Fruit fly (Drosophila melanogaster) whole organism: ENCODE measurements around the gene yin.

Source experiments
- CG8478 ChIP-seq: fragments of >200 bp; optimal IDR thresholded peaks from 2 replicates; lab custom pipeline; 2018; ENCODE audit warnings: inconsistent platforms
- Dll ChIP-seq: fragments of >200 bp; optimal IDR thresholded peaks from 2 replicates; lab custom pipeline; 2017
- EcR ChIP-seq, 2 experiments: fragments of >200 bp; optimal IDR thresholded peaks; 2 replicates each; lab custom pipeline; 2017; ENCODE audit warnings: missing biosample characterization in 2 of 2, missing genetic modification characterization in 2 of 2, missing genetic modification reagents in 2 of 2
- pan ChIP-seq: fragments of >200 bp; optimal IDR thresholded peaks from 2 replicates; lab custom pipeline; 2017
- psq ChIP-seq: fragments of >200 bp; optimal IDR thresholded peaks from 2 replicates; lab custom pipeline; 2017
- usp ChIP-seq: fragments of >200 bp; optimal IDR thresholded peaks from 2 replicates; lab custom pipeline; 2017; ENCODE audit warnings: missing biosample characterization, missing genetic modification characterization, mixed read lengths

Gene yin

DNA sequence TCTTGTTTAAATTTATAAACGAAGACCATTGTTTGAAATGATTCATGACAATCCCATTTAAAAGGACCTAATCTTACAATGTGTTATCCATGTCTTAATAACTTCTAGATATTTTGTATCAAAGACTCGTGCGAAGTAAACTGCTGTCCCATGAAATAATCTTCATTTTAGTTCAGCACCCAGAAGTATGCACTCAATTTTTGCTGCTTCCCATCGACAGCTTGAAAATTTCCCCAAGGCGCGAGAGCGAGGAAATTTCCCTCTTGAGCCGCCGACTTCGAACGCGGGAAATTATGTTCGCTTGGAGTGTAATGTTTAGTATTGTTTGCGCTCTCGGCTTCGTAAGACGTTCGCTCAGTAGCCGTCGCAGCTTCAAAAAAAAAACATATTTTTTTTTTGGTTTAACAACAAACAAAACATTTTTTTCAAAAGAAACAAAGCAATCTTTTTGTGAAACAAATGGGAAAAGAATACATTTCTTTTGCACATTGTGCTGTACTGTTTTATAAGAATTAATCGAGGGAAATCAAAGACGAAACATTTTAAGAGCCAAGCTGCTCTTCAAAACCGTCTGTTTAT, 35.9 kb downstream of the yin start:
- no peak for TF ChIP-seq pan (lab: Kevin White, UChicago)
- TF ChIP-seq Dll (lab: Kevin White, UChicago) = no peak
- no peak for TF ChIP-seq EcR (GFP tag; optimal IDR thresholded peaks at IDR 0.05; lab: Kevin White, UChicago)
- no peak for TF ChIP-seq usp (GFP tag; lab: Kevin White, UChicago)
- no peak for TF ChIP-seq CG8478 (lab: Kevin White, UChicago)
- TF ChIP-seq psq (lab: Kevin White, UChicago) = no peak

DNA sequence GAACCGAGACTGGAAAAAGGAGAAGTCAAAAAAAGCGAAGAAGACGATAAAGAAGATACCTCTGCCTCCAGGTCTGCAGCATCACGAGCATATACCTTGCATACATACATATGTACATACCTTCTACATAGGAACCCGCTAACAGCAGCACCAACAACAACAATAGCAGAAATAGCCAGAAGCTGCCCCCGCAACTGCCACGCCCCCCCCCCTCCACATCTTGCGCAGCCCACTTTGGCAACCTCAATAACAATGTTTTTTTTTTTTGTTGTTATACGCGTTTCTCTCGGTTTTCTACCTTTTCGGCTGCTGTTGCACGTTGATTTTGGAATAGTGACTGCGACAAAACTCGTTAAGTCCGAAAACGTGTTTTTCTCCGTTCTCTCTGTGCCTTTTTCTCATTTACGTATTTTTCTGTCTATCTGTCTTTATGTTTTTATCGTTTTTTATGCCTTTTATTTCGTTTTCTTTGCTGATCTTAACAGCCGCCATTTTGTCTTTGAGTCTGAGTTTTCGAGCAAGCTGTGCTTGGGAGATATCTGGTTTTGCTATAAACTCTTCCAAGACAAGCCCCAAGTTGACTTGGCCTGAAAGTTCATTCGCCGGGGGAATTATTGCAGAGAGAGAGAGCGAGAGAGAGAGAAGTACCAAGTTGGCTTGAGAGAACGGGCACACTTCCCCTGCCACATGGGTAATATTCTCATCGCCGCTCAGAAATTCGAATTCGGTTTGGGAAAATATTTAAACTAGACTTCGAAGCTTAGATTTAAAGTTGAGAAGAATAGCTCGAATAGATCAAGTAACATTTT, 36.6 kb downstream of the yin start:
- peak in 1 of 2 experiments; percentile 21 for TF ChIP-seq EcR (GFP tag; optimal IDR thresholded peaks at IDR 0.05; lab: Kevin White, UChicago)
- TF ChIP-seq Dll (lab: Kevin White, UChicago) = no peak
- no peak for TF ChIP-seq CG8478 (lab: Kevin White, UChicago)

DNA sequence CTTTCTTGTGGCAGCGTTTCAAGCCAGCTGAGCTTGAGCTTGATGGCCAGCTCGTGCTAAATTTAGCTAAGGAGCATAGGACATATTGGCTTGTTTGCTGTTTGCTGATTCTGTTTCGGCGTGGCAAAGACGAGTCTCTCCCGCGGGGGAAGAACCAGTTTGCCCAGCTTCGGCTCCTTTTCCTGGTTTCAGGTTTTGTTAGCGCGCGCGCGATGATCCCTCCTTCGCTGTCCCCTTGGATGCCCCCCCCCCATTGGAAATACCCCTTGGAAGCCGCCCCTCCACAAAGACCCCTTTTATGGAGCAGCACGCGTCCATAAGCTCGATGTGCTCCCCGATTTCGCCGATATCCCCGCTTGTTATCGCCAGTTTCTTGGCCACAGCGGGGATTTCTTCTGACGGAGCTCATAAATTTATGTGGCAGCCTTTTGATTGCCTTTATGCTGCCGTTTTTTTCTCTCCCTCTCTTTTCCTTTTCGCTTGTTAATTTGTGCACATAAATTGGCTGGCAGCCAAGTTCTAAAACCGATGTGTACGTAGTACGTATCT, 38.6 kb downstream of the yin start:
- TF ChIP-seq Dll (lab: Kevin White, UChicago) = no peak
- no peak for TF ChIP-seq EcR (GFP tag; optimal IDR thresholded peaks at IDR 0.05; lab: Kevin White, UChicago)
- no peak for TF ChIP-seq psq (lab: Kevin White, UChicago)
- TF ChIP-seq usp (GFP tag; lab: Kevin White, UChicago) = no peak
- TF ChIP-seq pan (lab: Kevin White, UChicago) = no peak
- TF ChIP-seq CG8478 (lab: Kevin White, UChicago) = no peak

DNA sequence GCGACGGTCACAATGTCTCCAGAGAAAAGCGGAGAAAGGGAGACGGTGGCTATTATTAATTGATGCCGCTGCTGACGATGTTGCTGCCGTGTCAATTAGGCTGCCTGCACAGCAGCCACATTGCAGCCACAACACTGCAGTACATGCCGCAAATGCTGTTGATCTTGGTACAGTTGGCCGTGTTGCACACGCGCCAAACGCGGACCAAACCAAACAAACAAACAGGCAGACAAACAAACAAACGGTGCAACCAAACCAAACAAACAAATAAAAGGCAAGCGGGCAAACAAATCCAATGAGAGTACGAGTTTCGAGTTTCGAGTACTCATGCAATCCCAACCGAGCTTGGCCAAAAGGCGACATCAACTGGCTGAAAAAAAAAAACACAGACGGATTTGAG, 39.5 kb downstream of the yin start:
- TF ChIP-seq usp (GFP tag; lab: Kevin White, UChicago) = no peak
- TF ChIP-seq CG8478 (lab: Kevin White, UChicago) = no peak
- TF ChIP-seq EcR (GFP tag; optimal IDR thresholded peaks at IDR 0.05; lab: Kevin White, UChicago) = no peak
- no peak for TF ChIP-seq pan (lab: Kevin White, UChicago)
- TF ChIP-seq psq (lab: Kevin White, UChicago) = no peak
- no peak for TF ChIP-seq Dll (lab: Kevin White, UChicago)

DNA sequence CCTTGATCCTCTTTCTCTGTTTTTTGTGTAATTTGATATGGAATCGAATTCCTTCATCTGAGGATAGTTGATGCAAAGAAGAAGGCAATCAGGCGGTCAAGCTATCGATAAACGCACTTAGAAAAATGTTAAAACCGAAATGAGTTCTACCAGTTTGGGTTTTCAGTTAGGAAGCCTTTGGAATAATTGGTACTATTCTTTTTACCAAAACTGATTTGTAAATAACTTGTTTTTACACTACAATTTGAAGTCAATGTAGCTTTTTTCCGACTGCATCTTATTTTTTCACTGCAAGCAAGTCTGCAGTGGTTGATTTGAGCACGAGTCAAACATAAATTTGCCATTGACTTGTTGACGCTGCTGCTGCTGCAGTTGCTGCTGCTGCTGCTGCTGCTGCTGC, 40.0 kb downstream of the yin start:
- TF ChIP-seq psq (lab: Kevin White, UChicago) = no peak
- no peak for TF ChIP-seq CG8478 (lab: Kevin White, UChicago)
- no peak for TF ChIP-seq usp (GFP tag; lab: Kevin White, UChicago)
- no peak for TF ChIP-seq Dll (lab: Kevin White, UChicago)
- no peak for TF ChIP-seq pan (lab: Kevin White, UChicago)
- no peak for TF ChIP-seq EcR (GFP tag; optimal IDR thresholded peaks at IDR 0.05; lab: Kevin White, UChicago)

DNA sequence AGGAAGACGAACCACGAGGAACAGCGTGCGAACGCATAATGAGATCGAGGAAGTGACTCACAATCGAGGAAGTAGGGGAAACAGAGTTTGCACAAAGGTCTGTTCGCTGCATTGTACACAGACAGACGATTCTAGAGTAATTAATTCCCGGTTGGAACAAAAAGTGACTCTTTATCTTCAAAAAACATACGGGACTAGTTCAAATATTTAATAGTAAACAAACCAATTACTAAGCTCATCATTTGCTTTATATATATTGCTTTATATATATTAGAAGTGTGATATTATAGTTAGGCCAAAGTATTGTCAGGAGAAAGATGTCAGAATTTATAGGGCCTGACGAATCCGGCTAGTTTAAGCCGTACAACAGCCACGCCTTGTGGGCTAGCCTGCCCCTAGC, 43.8 kb downstream of the yin start, which contains the start of gene CG2901:
Gene CG2901, plus strand, starts transcription at position 301 of the 400 bp plus-strand sequence.
- TF ChIP-seq pan (lab: Kevin White, UChicago) = no peak
- TF ChIP-seq usp (GFP tag; lab: Kevin White, UChicago) = no peak
- no peak for TF ChIP-seq psq (lab: Kevin White, UChicago)
- TF ChIP-seq Dll (lab: Kevin White, UChicago) = no peak
- TF ChIP-seq EcR (GFP tag; optimal IDR thresholded peaks at IDR 0.05; lab: Kevin White, UChicago) = no peak
- TF ChIP-seq CG8478 (lab: Kevin White, UChicago) = no peak

DNA sequence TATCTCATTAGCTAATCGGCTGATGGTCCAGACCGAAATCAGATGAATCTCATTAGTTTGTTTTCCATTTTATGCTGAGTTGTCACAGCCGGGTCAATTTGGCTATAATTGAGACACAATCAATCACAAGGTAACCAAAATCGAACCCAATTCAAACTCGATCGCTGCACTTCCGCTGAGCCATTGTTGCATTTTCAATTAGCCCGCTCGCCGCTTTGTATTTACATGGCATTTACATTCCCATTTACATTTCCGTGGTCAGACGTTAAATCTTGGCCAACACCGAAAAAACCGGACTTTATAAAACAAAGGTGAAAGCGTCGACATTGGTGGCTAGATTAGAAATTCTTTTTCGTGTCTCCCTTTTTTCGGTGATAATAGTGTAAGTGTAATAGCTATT, 46.7 kb downstream of the yin start:
- TF ChIP-seq CG8478 (lab: Kevin White, UChicago) = no peak
- TF ChIP-seq pan (lab: Kevin White, UChicago) = no peak
- no peak for TF ChIP-seq usp (GFP tag; lab: Kevin White, UChicago)
- TF ChIP-seq Dll (lab: Kevin White, UChicago) = no peak
- no peak for TF ChIP-seq psq (lab: Kevin White, UChicago)
- TF ChIP-seq EcR (GFP tag; optimal IDR thresholded peaks at IDR 0.05; lab: Kevin White, UChicago) = no peak

DNA sequence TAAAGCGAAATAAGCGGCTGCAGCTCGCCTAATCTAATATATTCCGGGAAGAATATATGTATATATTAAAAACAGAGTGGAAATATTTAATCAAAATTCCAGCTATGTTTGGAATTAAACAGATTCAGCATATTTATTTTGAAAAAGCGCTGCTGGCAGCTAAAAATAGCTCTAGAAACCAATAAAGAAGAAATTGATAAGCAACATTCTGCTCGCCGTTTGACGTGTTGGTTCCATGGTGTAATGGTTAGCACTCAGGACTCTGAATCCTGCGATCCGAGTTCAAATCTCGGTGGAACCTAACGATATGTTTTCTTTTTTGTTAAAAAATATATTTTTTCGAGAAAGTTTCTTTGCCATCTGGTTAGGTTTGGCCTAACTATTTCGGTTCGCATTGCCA, 52.3 kb downstream of the yin start:
- TF ChIP-seq EcR (GFP tag; optimal IDR thresholded peaks at IDR 0.05; lab: Kevin White, UChicago) = no peak
- TF ChIP-seq psq (lab: Kevin White, UChicago) = no peak
- TF ChIP-seq usp (GFP tag; lab: Kevin White, UChicago) = no peak
- TF ChIP-seq pan (lab: Kevin White, UChicago) = no peak
- no peak for TF ChIP-seq Dll (lab: Kevin White, UChicago)
- TF ChIP-seq CG8478 (lab: Kevin White, UChicago) = no peak

DNA sequence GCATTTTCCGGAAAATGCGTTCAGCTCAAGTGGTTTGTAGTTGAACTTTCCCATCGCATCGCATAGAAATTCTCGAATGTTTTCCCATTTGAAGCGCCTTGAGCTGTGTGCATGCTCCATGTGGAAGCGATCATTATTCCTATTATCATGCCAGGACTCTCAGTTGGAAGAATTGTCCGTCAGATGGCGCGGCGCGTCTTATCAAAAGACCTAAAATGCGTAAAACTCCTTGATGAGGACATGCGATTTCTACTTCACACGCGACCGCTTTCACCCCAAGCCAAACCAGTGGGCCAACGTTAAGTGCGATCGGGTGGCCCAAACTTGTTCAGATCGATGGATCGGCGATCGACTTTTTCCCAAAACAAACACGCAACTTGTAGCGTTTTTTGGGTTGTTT, 56.1 kb downstream of the yin start:
- no peak for TF ChIP-seq pan (lab: Kevin White, UChicago)
- TF ChIP-seq CG8478 (lab: Kevin White, UChicago) = no peak
- TF ChIP-seq usp (GFP tag; lab: Kevin White, UChicago) = no peak
- TF ChIP-seq psq (lab: Kevin White, UChicago) = no peak
- TF ChIP-seq Dll (lab: Kevin White, UChicago) = no peak
- TF ChIP-seq EcR (GFP tag; optimal IDR thresholded peaks at IDR 0.05; lab: Kevin White, UChicago) = no peak
